Worm (Caenorhabditis elegans): ENCODE data around the gene T19H12.12.

T19H12.12 gene

DNA sequence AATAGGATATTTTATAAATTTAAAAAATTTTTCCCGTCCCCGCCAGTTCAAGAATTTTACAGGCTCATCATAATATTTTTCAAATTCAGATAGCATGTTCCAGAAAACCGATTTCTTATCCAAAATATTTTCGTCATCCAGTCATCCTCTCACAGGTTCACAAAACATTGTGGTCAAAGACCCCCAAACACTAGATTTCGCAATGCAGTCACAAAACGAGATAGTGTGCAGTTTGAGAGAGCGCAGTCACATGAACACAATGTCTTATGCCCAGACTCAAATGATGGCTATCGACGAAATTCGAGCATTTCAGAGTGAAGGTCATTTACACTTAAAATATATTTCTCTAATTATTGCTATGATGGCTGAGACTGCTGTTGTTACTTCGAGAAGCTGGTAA, 40.0 kb upstream of the T19H12.12 start, which contains the start of gene abhd-5.2:
abhd-5.2 (plus strand) TSS at position 95 of the 400 bp plus-strand sequence.
- TF ChIP-seq crh-2 (tag; optimal IDR thresholded peaks at IDR 0.05) (peak; percentile 45), F13H6.1 (tag; optimal IDR thresholded peaks at IDR 0.05) (peak; percentile 25), nhr-237 (tag; optimal IDR thresholded peaks at IDR 0.05) (no peak), gmeb-1 (tag; optimal IDR thresholded peaks at IDR 0.05) (peak; percentile 71), zag-1 (tag; optimal IDR thresholded peaks at IDR 0.05) (no peak), nhr-129 (tag; optimal IDR thresholded peaks at IDR 0.05) (peak; percentile 79), sma-9 (GFP tag; optimal IDR thresholded peaks at IDR 0.05) (peak; percentile 45), sma-9 (tag; optimal IDR thresholded peaks at IDR 0.05) (no peak), R02D3.7 (tag; optimal IDR thresholded peaks at IDR 0.05) (no peak), nhr-25 (tag; optimal IDR thresholded peaks at IDR 0.05) (peak; percentile 7), C34F6.9 (tag; optimal IDR thresholded peaks at IDR 0.05) (peak; percentile 83), unc-55 (GFP tag; optimal IDR thresholded peaks at IDR 0.05) (peak; percentile 66), nhr-11 (tag; optimal IDR thresholded peaks at IDR 0.05) (no peak), lsy-2 (tag; optimal IDR thresholded peaks at IDR 0.05) (peak in 1 of 2 experiments; percentile 61), sma-3 (GFP tag; optimal IDR thresholded peaks at IDR 0.05) (peak; percentile 12), fos-1 (tag; optimal IDR thresholded peaks at IDR 0.05) (peak; percentile 60), ztf-4 (tag; optimal IDR thresholded peaks at IDR 0.05) (no peak)

DNA sequence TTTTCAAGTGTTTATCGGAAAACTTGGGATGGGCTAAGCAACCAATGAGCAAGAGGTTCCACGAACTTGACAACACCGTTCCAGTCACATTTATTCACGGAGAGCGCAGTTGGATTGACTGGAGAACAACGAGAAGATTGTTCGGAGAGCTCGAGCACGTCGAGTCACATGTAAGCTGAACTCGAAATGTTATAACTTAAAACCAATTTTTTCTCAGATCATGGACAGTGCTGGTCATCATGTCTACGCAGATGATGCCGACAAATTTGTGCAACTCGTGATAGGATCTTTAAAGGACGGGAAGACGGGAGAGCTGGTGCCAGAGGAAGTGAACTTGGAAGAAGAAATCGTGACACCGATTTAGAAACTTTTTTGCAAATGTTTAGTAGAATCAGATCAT, 38.1 kb upstream of the T19H12.12 start:
- no peak for TF ChIP-seq nhr-6 (tag; optimal IDR thresholded peaks at IDR 0.05)
- TF ChIP-seq nhr-11 (tag; optimal IDR thresholded peaks at IDR 0.05) = no peak
- TF ChIP-seq snpc-4 (tag; optimal IDR thresholded peaks at IDR 0.05) = no peak

DNA sequence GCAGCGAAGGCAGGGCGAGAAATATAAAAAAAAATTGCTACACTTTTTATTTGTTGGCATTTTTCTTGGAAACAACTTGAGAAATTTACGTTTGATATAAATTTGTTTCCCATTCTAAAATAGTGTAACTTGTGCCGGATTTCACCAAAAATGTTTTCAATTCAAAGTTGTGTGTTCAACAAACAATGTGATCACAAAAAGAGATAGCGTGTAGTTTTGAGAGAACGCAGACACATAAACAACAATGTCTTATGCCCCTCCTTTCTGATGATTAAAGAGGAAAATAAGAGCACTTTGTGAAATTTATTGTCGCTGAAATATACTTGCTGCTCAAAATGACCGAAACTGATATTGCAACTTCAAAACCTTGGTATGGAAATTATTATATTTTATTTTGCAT, 37.2 kb upstream of the T19H12.12 start, which contains the start of gene abhd-5.1:
abhd-5.1 (plus strand) TSS at position 230 of the 400 bp plus-strand sequence.
- TF ChIP-seq gmeb-1 (tag; optimal IDR thresholded peaks at IDR 0.05) (peak; percentile 19), peb-1 (tag; optimal IDR thresholded peaks at IDR 0.05) (no peak), dmd-4 (tag; optimal IDR thresholded peaks at IDR 0.05) (no peak), skn-1 (tag; optimal IDR thresholded peaks at IDR 0.05) (peak; percentile 29), C34F6.9 (tag; optimal IDR thresholded peaks at IDR 0.05) (peak; percentile 43), fos-1 (tag; optimal IDR thresholded peaks at IDR 0.05) (peak; percentile 21), nhr-21 (tag; optimal IDR thresholded peaks at IDR 0.05) (no peak), sma-9 (GFP tag; optimal IDR thresholded peaks at IDR 0.05) (peak; percentile 12), sma-9 (tag; optimal IDR thresholded peaks at IDR 0.05) (no peak)

DNA sequence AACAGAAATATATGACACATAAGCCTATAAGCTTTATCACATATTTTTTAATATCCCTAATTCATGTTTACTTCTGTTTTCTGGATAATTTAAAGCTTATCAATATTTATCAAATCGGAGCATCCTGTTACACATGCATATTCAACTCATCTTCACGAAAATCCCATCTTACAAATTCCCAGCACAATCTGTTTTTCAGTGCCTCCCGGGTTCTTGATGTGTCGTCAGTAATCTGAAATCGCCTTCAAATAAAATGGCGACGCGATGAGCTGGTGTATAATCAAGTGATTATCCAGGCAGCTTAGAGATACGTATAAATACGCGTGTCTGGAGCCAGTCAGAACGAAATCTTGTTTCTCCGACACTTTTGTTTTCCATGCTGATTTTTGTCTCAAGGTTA, 34.1 kb upstream of the T19H12.12 start:
- TF ChIP-seq sma-3 (GFP tag; optimal IDR thresholded peaks at IDR 0.05) = no peak
- no peak for TF ChIP-seq gmeb-1 (tag; optimal IDR thresholded peaks at IDR 0.05)
- TF ChIP-seq ztf-4 (tag; optimal IDR thresholded peaks at IDR 0.05) = no peak
- no peak for TF ChIP-seq mab-5 (tag; optimal IDR thresholded peaks at IDR 0.05)
- TF ChIP-seq blmp-1 (tag; optimal IDR thresholded peaks at IDR 0.05; ENCODE audit: insufficient read depth) = no peak
- TF ChIP-seq nhr-237 (tag; optimal IDR thresholded peaks at IDR 0.05) = no peak
- no peak for TF ChIP-seq unc-62 (GFP tag; optimal IDR thresholded peaks at IDR 0.05)
- no peak for TF ChIP-seq nhr-23 (tag; optimal IDR thresholded peaks at IDR 0.05)
- no peak for TF ChIP-seq ama-1 (optimal IDR thresholded peaks at IDR 0.05)
- TF ChIP-seq unc-55 (GFP tag; optimal IDR thresholded peaks at IDR 0.05) = no peak
- TF ChIP-seq aly-2 (tag; optimal IDR thresholded peaks at IDR 0.05) = no peak
- no peak for TF ChIP-seq F13H6.1 (tag; optimal IDR thresholded peaks at IDR 0.05)
- TF ChIP-seq R02D3.7 (tag; optimal IDR thresholded peaks at IDR 0.05) = no peak
- TF ChIP-seq alr-1 (tag; optimal IDR thresholded peaks at IDR 0.05) = no peak
- no peak for TF ChIP-seq ztf-11 (tag; optimal IDR thresholded peaks at IDR 0.05)
- no peak for TF ChIP-seq Y55F3AM.14 (GFP tag; optimal IDR thresholded peaks at IDR 0.05)
- no peak for TF ChIP-seq lsy-2 (tag; optimal IDR thresholded peaks at IDR 0.05)
- no peak for TF ChIP-seq ztf-1 (GFP tag; conservative IDR thresholded peaks at IDR 0.05)
- no peak for TF ChIP-seq lin-39 (tag; optimal IDR thresholded peaks at IDR 0.05)

DNA sequence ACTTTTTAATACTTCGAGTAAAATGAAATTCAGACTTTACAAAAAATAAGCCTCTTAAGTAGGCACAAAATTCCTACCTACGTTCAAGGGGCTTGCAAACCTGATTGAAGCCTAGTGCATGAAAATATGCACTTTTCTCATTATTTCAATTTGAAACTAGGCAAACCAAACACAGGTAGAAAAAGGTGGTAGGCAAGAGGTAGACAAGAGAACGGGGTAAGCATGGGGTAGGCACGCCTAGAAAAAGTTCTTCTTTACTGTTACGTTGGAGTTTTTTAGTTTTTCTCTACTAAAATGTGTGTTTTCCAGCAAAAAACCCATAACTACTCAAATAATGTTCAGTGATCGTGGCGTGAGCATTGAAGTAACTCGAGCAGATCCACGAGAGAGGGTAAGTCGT, 33.5 kb upstream of the T19H12.12 start, which contains the start of gene nex-4:
nex-4 (plus strand) TSS at position 301 of the 400 bp plus-strand sequence.
- no peak for TF ChIP-seq lin-13 (GFP tag; optimal IDR thresholded peaks at IDR 0.05)
- TF ChIP-seq sma-3 (GFP tag; optimal IDR thresholded peaks at IDR 0.05) = no peak
- TF ChIP-seq nhr-6 (tag; optimal IDR thresholded peaks at IDR 0.05) = no peak
- TF ChIP-seq snpc-4 (tag; optimal IDR thresholded peaks at IDR 0.05) = no peak
- no peak for TF ChIP-seq fos-1 (tag; optimal IDR thresholded peaks at IDR 0.05)
- no peak for TF ChIP-seq nhr-25 (tag; optimal IDR thresholded peaks at IDR 0.05)
